Worm (Caenorhabditis elegans) whole organism, L1 larva: ENCODE data around the gene acl-5.
A peak's percentile ranks its signal among the peaks of the same experiment; 100 is the strongest.

ENCODE experiments used
- C04F5.9 ChIP-seq: sonication (generic microtip); optimal IDR thresholded peaks from 2 replicates; lab custom pipeline; 2016; ENCODE audit warnings: missing genetic modification characterization, missing compliant biosample characterization
- C16A3.4 ChIP-seq: fragments of 150-350 bp; optimal IDR thresholded peaks from 2 replicates; lab custom pipeline; 2014; ENCODE audit warnings: missing biosample characterization, missing genetic modification characterization
- C34B4.2 ChIP-seq: sonication (generic microtip); optimal IDR thresholded peaks from 2 replicates; lab custom pipeline; 2017; ENCODE audit warnings: mild to moderate bottlenecking, missing genetic modification characterization, missing compliant biosample characterization
- aha-1 ChIP-seq: fragments of 150-350 bp; optimal IDR thresholded peaks from 2 replicates; lab custom pipeline; 2014; ENCODE audit warnings: missing biosample characterization, missing genetic modification characterization
- alr-1 ChIP-seq: fragments of 200-800 bp; sonication (Bioruptor generic); optimal IDR thresholded peaks from 2 replicates; lab custom pipeline; 2018; ENCODE audit warnings: borderline replicate concordance, mild to moderate bottlenecking, missing genetic modification characterization, missing compliant biosample characterization
- aly-2 ChIP-seq: fragments of 150-350 bp; optimal IDR thresholded peaks from 2 replicates; lab custom pipeline; 2014; ENCODE audit warnings: missing biosample characterization, missing genetic modification characterization
- ama-1 ChIP-seq: fragments of 150-350 bp; optimal IDR thresholded peaks from 2 replicates; lab custom pipeline; 2014
- ceh-63 ChIP-seq: fragments of 200-800 bp; sonication (Bioruptor generic); optimal IDR thresholded peaks from 2 replicates; lab custom pipeline; 2018; ENCODE audit warnings: mild to moderate bottlenecking, missing genetic modification characterization, missing compliant biosample characterization
- ceh-8 ChIP-seq: fragments of 200-800 bp; sonication (Bioruptor generic); optimal IDR thresholded peaks from 2 replicates; lab custom pipeline; 2018; ENCODE audit warnings: mild to moderate bottlenecking, missing genetic modification characterization, moderate library complexity, missing compliant biosample characterization
- ceh-82 ChIP-seq, 3 experiments: fragments of 150-350 bp in 1 of 3; sonication (generic microtip) in 2 of 3; optimal IDR thresholded peaks; 2 replicates each; lab custom pipeline; 2014 to 2017; ENCODE audit warnings: missing biosample characterization in 3 of 3, missing genetic modification characterization in 3 of 3
- ceh-88 ChIP-seq: fragments of 200-800 bp; sonication (Bioruptor generic); IDR thresholded peaks from 2 replicates; pipeline ENCODE4 v1.3.6; 2022; ENCODE audit warnings: missing genetic modification characterization, missing compliant biosample characterization
- ces-1 ChIP-seq: fragments of 150-350 bp; optimal IDR thresholded peaks from 2 replicates; lab custom pipeline; 2014; ENCODE audit warnings: missing biosample characterization, missing genetic modification reagents, missing genetic modification characterization
- efl-1 ChIP-seq, 4 experiments: fragments of 150-350 bp; optimal IDR thresholded peaks in 3 of 4; peaks in 1 of 4; 1 replicate in 1 of 4; 2 replicates in 3 of 4; lab custom pipeline; 2014; ENCODE audit warnings: missing biosample characterization in 2 of 4, missing genetic modification characterization in 2 of 4, missing genetic modification reagents in 2 of 4
- egl-13 ChIP-seq: sonication (generic microtip); optimal IDR thresholded peaks from 2 replicates; lab custom pipeline; 2016; ENCODE audit warnings: missing genotype, missing genetic modification reagents, missing genetic modification characterization, missing compliant biosample characterization
- elt-2 ChIP-seq: sonication (generic microtip); optimal IDR thresholded peaks from 2 replicates; lab custom pipeline; 2016; ENCODE audit warnings: missing genetic modification characterization, mild to moderate bottlenecking, inconsistent platforms, missing compliant biosample characterization, missing genetic modification reagents
- elt-3 ChIP-seq, 6 experiments: fragments of 150-350 bp in 1 of 6; sonication (generic microtip); optimal IDR thresholded peaks; 2 replicates each; lab custom pipeline; 2017 to 2018; ENCODE audit warnings: missing biosample characterization in 6 of 6, missing genetic modification characterization in 6 of 6, inconsistent platforms in 1 of 6
- ets-5 ChIP-seq: fragments of 200-800 bp; sonication (Bioruptor generic); IDR thresholded peaks from 2 replicates; pipeline ENCODE4 v1.3.6; 2022; ENCODE audit warnings: missing genetic modification characterization, missing compliant biosample characterization
- fkh-4 ChIP-seq: sonication (generic microtip); optimal IDR thresholded peaks from 2 replicates; lab custom pipeline; 2016; ENCODE audit warnings: missing compliant biosample characterization, missing genetic modification characterization, borderline replicate concordance
- fkh-8 ChIP-seq: sonication (generic microtip); optimal IDR thresholded peaks from 2 replicates; lab custom pipeline; 2016; ENCODE audit warnings: mild to moderate bottlenecking, missing genetic modification characterization, missing compliant biosample characterization
- grh-1 ChIP-seq: fragments of 200-800 bp; sonication (Bioruptor generic); IDR thresholded peaks from 2 replicates; pipeline ENCODE4 v1.3.6; 2022; ENCODE audit warnings: missing genetic modification reagents, missing genetic modification characterization, missing compliant biosample characterization
- hpl-2 ChIP-seq: fragments of 150-350 bp; optimal IDR thresholded peaks from 2 replicates; lab custom pipeline; 2014; ENCODE audit warnings: missing biosample characterization, missing genetic modification reagents, missing genetic modification characterization
- irx-1 ChIP-seq: sonication (generic microtip); optimal IDR thresholded peaks from 2 replicates; lab custom pipeline; 2016; ENCODE audit warnings: missing genetic modification characterization, missing compliant biosample characterization
- isw-1 ChIP-seq: fragments of 200-800 bp; sonication (Bioruptor generic); IDR thresholded peaks from 2 replicates; pipeline ENCODE4 v1.3.6; 2022; ENCODE audit warnings: missing genetic modification characterization, missing compliant biosample characterization
- lin-14 ChIP-seq: fragments of 200-800 bp; sonication (Bioruptor generic); optimal IDR thresholded peaks from 2 replicates; lab custom pipeline; 2018; ENCODE audit warnings: mild to moderate bottlenecking, missing genetic modification characterization, moderate library complexity, missing compliant biosample characterization
- lin-15B ChIP-seq: fragments of 150-350 bp; sonication (generic microtip); optimal IDR thresholded peaks from 3 replicates; lab custom pipeline; 2014; ENCODE audit warnings: missing biosample characterization, missing genetic modification characterization
- lin-35 ChIP-seq, 2 experiments: fragments of 150-350 bp; optimal IDR thresholded peaks; 2 replicates each; lab custom pipeline; 2014; ENCODE audit warnings: missing biosample characterization in 2 of 2, missing genetic modification characterization in 2 of 2, missing genetic modification reagents in 2 of 2
- lin-39 ChIP-seq: fragments of 150-350 bp; optimal IDR thresholded peaks from 2 replicates; lab custom pipeline; 2014; ENCODE audit warnings: missing biosample characterization, missing genetic modification reagents, missing genetic modification characterization
- lsy-2 ChIP-seq, 2 experiments: fragments of 150-350 bp; optimal IDR thresholded peaks; 2 replicates each; lab custom pipeline; 2014; ENCODE audit warnings: missing biosample characterization in 2 of 2, missing genetic modification characterization in 2 of 2
- mdl-1 ChIP-seq, 2 experiments: fragments of 150-350 bp; optimal IDR thresholded peaks; 2 replicates each; lab custom pipeline; 2014 to 2017; ENCODE audit warnings: missing biosample characterization in 2 of 2, missing genetic modification characterization in 2 of 2, inconsistent platforms in 1 of 2
- mep-1 ChIP-seq: fragments of 150-350 bp; optimal IDR thresholded peaks from 2 replicates; lab custom pipeline; 2014; ENCODE audit warnings: missing biosample characterization, missing genetic modification characterization
- nhr-12 ChIP-seq: sonication (generic microtip); optimal IDR thresholded peaks from 2 replicates; lab custom pipeline; 2017; ENCODE audit warnings: missing biosample characterization, missing genetic modification characterization
- nhr-19 ChIP-seq: fragments of 200-800 bp; sonication (Bioruptor generic); conservative IDR thresholded peaks from 2 replicates; pipeline ENCODE4 v1.3.6; 2022; ENCODE audit warnings: missing genetic modification characterization, missing compliant biosample characterization
- nhr-20 ChIP-seq: sonication (generic microtip); optimal IDR thresholded peaks from 2 replicates; lab custom pipeline; 2016; ENCODE audit warnings: mild to moderate bottlenecking, missing genetic modification characterization, missing compliant biosample characterization
- nhr-47 ChIP-seq: sonication (generic microtip); optimal IDR thresholded peaks from 2 replicates; lab custom pipeline; 2016; ENCODE audit warnings: mild to moderate bottlenecking, missing genetic modification characterization, moderate library complexity, missing compliant biosample characterization
- nhr-71 ChIP-seq: sonication (generic microtip); optimal IDR thresholded peaks from 2 replicates; lab custom pipeline; 2016; ENCODE audit warnings: mild to moderate bottlenecking, missing genetic modification characterization, moderate library complexity, missing compliant biosample characterization
- nhr-76 ChIP-seq: sonication (generic microtip); optimal IDR thresholded peaks from 2 replicates; lab custom pipeline; 2017; ENCODE audit warnings: missing biosample characterization, missing genetic modification characterization
- nhr-77 ChIP-seq: fragments of 150-350 bp; optimal IDR thresholded peaks from 2 replicates; lab custom pipeline; 2014; ENCODE audit warnings: missing biosample characterization, missing genetic modification characterization
- nhr-85 ChIP-seq: sonication (generic microtip); peaks from one replicate; lab custom pipeline; 2016; ENCODE audit warnings: missing genetic modification characterization, inconsistent platforms, missing compliant biosample characterization
- nhr-90 ChIP-seq: sonication (generic microtip); optimal IDR thresholded peaks from 2 replicates; lab custom pipeline; 2016; ENCODE audit warnings: mild to moderate bottlenecking, missing genetic modification characterization, missing compliant biosample characterization; ENCODE audit not compliant: poor library complexity
- pqm-1 ChIP-seq: sonication (generic microtip); optimal IDR thresholded peaks from 3 replicates; lab custom pipeline; 2017; ENCODE audit warnings: missing biosample characterization, missing genetic modification characterization
- rnt-1 ChIP-seq: sonication (generic microtip); optimal IDR thresholded peaks from 2 replicates; lab custom pipeline; 2016; ENCODE audit warnings: mild to moderate bottlenecking, missing genetic modification characterization, moderate library complexity, missing compliant biosample characterization
- skn-1 ChIP-seq: fragments of 150-350 bp; optimal IDR thresholded peaks from 2 replicates; lab custom pipeline; 2014; ENCODE audit warnings: missing biosample characterization, missing genetic modification characterization
- sup-37 ChIP-seq: fragments of 200-800 bp; sonication (Bioruptor generic); optimal IDR thresholded peaks from 2 replicates; lab custom pipeline; 2018; ENCODE audit warnings: mild to moderate bottlenecking, missing genetic modification characterization, missing compliant biosample characterization
- swsn-7 ChIP-seq: sonication (generic microtip); optimal IDR thresholded peaks from 2 replicates; lab custom pipeline; 2016; ENCODE audit warnings: missing genetic modification characterization, missing compliant biosample characterization
- tlp-1 ChIP-seq: fragments of 150-350 bp; optimal IDR thresholded peaks from 2 replicates; lab custom pipeline; 2014; ENCODE audit warnings: missing biosample characterization, missing genetic modification characterization
- unc-62 ChIP-seq: fragments of 150-350 bp; optimal IDR thresholded peaks from 2 replicates; lab custom pipeline; 2014; ENCODE audit warnings: missing biosample characterization, missing genetic modification reagents, missing genetic modification characterization
- unc-98 ChIP-seq: fragments of 200-800 bp; sonication (Bioruptor generic); IDR thresholded peaks from 2 replicates; pipeline ENCODE4 v1.3.6; 2022; ENCODE audit warnings: missing genetic modification characterization, missing compliant biosample characterization
- xbp-1 ChIP-seq: sonication (generic microtip); optimal IDR thresholded peaks from 2 replicates; lab custom pipeline; 2016; ENCODE audit warnings: missing genetic modification characterization, missing compliant biosample characterization
- zag-1 ChIP-seq: fragments of 150-350 bp; optimal IDR thresholded peaks from 2 replicates; lab custom pipeline; 2014; ENCODE audit warnings: missing biosample characterization, missing genetic modification characterization
- ztf-11 ChIP-seq, 2 experiments: sonication (generic microtip); optimal IDR thresholded peaks; 2 replicates each; lab custom pipeline; 2016 to 2017; ENCODE audit warnings: missing genetic modification characterization in 2 of 2, missing biosample characterization in 1 of 2, missing compliant biosample characterization in 1 of 2

acl-5 gene

ce11 chrX:10306289-10306688 is 21.0 kb downstream of the acl-5 start, which contains the start of gene cnc-8 (continued):
- TF ChIP-seq C04F5.9 (tag; lab: Kevin White, UChicago) (no peak), fkh-4 (tag; lab: Kevin White, UChicago) (no peak), ets-5 (GFP tag; lab: Robert Waterston, UW) (no peak), rnt-1 (no peak), ama-1 (lab: Kevin White, UChicago) (no peak), ces-1 (GFP tag; lab: Kevin White, UChicago) (no peak), nhr-90 (tag; lab: Kevin White, UChicago) (peak; percentile 5), efl-1 (optimal IDR thresholded peaks at IDR 0.05; lab: Kevin White, UChicago) (no peak), efl-1 (GFP tag; optimal IDR thresholded peaks at IDR 0.05 in 1 of 2; lab: Kevin White, UChicago) (no peak), unc-62 (GFP tag; lab: Kevin White, UChicago) (no peak)

- TF ChIP-seq fkh-8 (no peak), ztf-11 (tag; optimal IDR thresholded peaks at IDR 0.05; lab: Kevin White, UChicago) (no peak), irx-1 (tag; lab: Kevin White, UChicago) (no peak), nhr-85 (peak; percentile 92), mdl-1 (tag; optimal IDR thresholded peaks at IDR 0.05; lab: Kevin White, UChicago) (peak in 1 of 2 experiments; percentile 31), sup-37 (GFP tag; lab: Kevin White, UChicago) (no peak), swsn-7 (tag; lab: Kevin White, UChicago) (no peak), nhr-77 (tag; lab: Kevin White, UChicago) (no peak), nhr-47 (tag; lab: Kevin White, UChicago) (no peak), C34B4.2 (tag; lab: Kevin White, UChicago) (no peak), nhr-76 (tag; lab: Kevin White, UChicago) (no peak), egl-13 (no peak), ceh-88 (GFP tag; lab: Robert Waterston, UW) (no peak), alr-1 (tag; lab: Kevin White, UChicago) (no peak), zag-1 (tag; lab: Kevin White, UChicago) (no peak), unc-98 (no peak), efl-1 (optimal IDR thresholded peaks at IDR 0.05; lab: Kevin White, UChicago) (no peak), efl-1 (GFP tag; optimal IDR thresholded peaks at IDR 0.05 in 1 of 2; lab: Kevin White, UChicago) (no peak), mep-1 (tag; lab: Kevin White, UChicago) (peak; percentile 25), nhr-20 (tag; lab: Kevin White, UChicago) (peak; percentile 63), ets-5 (GFP tag; lab: Robert Waterston, UW) (no peak), rnt-1 (peak; percentile 3), tlp-1 (tag; lab: Kevin White, UChicago) (no peak), aly-2 (tag; lab: Kevin White, UChicago) (no peak), nhr-71 (tag; lab: Kevin White, UChicago) (peak; percentile 32), isw-1 (GFP tag; lab: Robert Waterston, UW) (no peak), ceh-8 (no peak), ceh-82 (tag; optimal IDR thresholded peaks at IDR 0.05; lab: Kevin White, UChicago) (no peak), xbp-1 (tag; lab: Kevin White, UChicago) (no peak), lin-15B (tag; lab: Kevin White, UChicago) (no peak), ces-1 (GFP tag; lab: Kevin White, UChicago) (no peak), aha-1 (tag; lab: Kevin White, UChicago) (no peak), nhr-90 (tag; lab: Kevin White, UChicago) (no peak), nhr-19 (GFP tag; lab: Robert Waterston, UW) (no peak), grh-1 (GFP tag; lab: Robert Waterston, UW) (no peak), ceh-63 (GFP tag; lab: Kevin White, UChicago) (no peak), lin-14 (GFP tag; lab: Kevin White, UChicago) (peak; percentile 68), skn-1 (tag; lab: Kevin White, UChicago) (no peak), nhr-12 (no peak), lin-35 (GFP tag; optimal IDR thresholded peaks at IDR 0.05; lab: Kevin White, UChicago) (no peak), hpl-2 (GFP tag; lab: Kevin White, UChicago) (no peak), lin-39 (tag; lab: Kevin White, UChicago) (no peak), C16A3.4 (tag; lab: Kevin White, UChicago) (no peak), lsy-2 (tag; optimal IDR thresholded peaks at IDR 0.05; lab: Kevin White, UChicago) (peak in 1 of 2 experiments; percentile 11), elt-2 (tag; lab: Kevin White, UChicago) (no peak), elt-3 (tag; optimal IDR thresholded peaks at IDR 0.05; lab: Kevin White, UChicago) (peak in 2 of 6 experiments; percentile 8 to 67), pqm-1 (tag; lab: Kevin White, UChicago) (no peak)
Measured at ce11 chrX:10304178-10304577, 23.1 kb downstream of the acl-5 start, which contains the start of gene fipr-21. fipr-21 (plus strand) TSS chrX:10304529.
